Worm (Caenorhabditis elegans): ENCODE data around the gene F49C12.9.

DNA sequence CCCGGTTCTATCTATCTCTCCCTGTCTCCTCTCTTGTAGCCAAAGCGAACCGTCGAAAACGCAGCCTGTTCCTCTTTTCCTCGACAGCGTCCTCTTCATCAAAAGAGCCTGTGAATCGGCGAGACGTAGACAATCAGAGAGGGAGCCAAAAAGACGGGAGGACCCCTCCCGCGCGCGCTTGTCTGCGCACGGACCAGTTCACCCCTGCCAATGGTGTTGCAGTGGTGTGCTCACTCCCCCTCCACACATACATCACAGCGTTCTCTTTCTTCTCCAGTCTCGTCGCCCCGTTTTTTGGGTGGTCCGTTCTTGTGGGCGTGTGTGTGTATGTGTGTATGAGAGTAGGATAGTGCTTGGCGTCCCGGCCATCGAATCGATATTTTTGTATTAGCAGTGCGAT, 47.1 kb downstream of the F49C12.9 start:
- TF ChIP-seq him-1 (tag; optimal IDR thresholded peaks at IDR 0.05): no peak
- TF ChIP-seq dao-5 (tag; optimal IDR thresholded peaks at IDR 0.05): no peak
- no peak for TF ChIP-seq W03F9.2 (tag; optimal IDR thresholded peaks at IDR 0.05)
